Fruit fly (Drosophila melanogaster): ENCODE measurements around the gene GstT3.

The GstT3 gene

DNA sequence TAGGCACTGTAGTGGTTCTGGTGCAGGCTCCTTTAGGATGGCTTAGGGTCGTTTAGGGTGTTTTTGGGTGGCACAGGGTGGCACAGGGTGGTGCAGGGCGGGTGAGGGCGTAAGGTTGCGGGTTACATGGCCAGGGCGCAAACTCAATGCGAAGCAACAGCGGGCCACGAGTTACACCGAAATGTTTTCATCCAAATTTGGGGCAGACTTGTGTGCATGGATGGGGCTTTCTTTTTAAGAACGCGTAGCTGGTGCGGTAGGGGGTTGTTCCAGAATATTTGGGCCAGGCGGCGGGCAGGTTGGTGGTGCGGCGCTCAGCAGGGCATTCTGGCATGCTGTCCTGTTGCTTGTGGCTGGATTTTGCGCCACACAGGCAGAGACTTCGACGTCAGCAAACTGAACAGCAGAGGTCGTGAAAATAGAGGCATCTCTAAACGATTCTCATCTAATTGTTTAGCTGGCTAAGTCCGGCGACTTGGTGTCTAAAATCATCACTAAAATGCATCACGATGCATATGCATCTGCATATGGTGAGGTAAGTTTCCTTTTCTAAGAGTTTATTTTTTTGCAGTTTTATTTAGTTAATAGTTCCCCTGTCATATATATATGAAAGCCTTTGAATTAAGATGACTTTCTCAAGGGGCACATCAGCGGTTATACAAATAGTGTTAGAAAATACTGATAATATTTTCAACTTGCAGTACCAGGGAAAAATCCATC, 19.2 kb upstream of the GstT3 start:
- TF ChIP-seq CG14655 (GFP tag; optimal IDR thresholded peaks at IDR 0.05) (peak; percentile 12), CG32121 (GFP tag; IDR thresholded peaks at IDR 0.05) (no peak), CG8159 (tag; optimal IDR thresholded peaks at IDR 0.05) (peak; percentile 31)

DNA sequence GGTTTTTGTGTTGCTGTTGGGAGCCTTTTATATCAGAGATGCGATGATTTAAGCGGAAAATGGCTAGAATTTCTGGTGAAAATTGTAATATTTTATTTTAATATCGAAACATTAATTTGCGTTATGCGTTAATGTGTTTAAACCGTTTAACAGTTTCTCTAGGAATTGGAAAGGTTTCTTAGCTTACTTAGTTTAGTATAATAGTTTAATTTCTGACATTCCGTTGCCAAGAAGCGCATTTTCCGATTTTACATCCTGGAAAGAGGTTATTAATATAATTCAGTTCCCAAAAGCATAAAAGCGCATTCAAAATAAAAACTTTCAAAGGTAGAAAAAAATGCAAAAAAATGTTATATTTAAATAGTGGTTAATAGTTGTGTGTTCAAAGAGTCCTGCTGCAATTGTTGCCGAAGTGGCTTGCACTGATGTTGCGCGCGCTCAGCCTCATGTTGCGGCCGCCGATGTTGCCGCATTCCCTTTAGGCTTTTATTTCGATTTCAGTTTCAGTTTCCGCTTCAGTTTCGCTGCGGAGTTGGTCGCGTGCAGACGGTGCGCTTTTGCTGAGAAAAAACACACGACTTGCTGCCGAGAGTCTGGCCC, 18.3 kb upstream of the GstT3 start, which contains the start of gene tbc:
tbc (plus strand) TSS at position 504 of the 600 bp plus-strand sequence.
- no peak for TF ChIP-seq Pif1A (GFP tag; optimal IDR thresholded peaks at IDR 0.05)
- no peak for TF ChIP-seq EcR (GFP tag; optimal IDR thresholded peaks at IDR 0.05)
- no peak for TF ChIP-seq gl (tag; optimal IDR thresholded peaks at IDR 0.05)
- no peak for TF ChIP-seq D1 (tag; optimal IDR thresholded peaks at IDR 0.05)
- TF ChIP-seq Snoo (tag; optimal IDR thresholded peaks at IDR 0.05): no peak
- no peak for TF ChIP-seq fd96Ca (GFP tag; IDR thresholded peaks at IDR 0.05)
- TF ChIP-seq CG13204 (GFP tag; optimal IDR thresholded peaks at IDR 0.05): no peak
- TF ChIP-seq CG10348 (GFP tag; IDR thresholded peaks at IDR 0.05): no peak
- TF ChIP-seq CG15710 (tag; optimal IDR thresholded peaks at IDR 0.05): no peak
- no peak for TF ChIP-seq Ets98B (GFP tag; IDR thresholded peaks at IDR 0.05)
- TF ChIP-seq CG14655 (GFP tag; optimal IDR thresholded peaks at IDR 0.05): no peak
- no peak for TF ChIP-seq CG8159 (tag; optimal IDR thresholded peaks at IDR 0.05)
- no peak for TF ChIP-seq Pif1B (GFP tag; optimal IDR thresholded peaks at IDR 0.05)
- no peak for TF ChIP-seq CG34367 (tag; optimal IDR thresholded peaks at IDR 0.05)
- no peak for TF ChIP-seq CG17806 (tag; optimal IDR thresholded peaks at IDR 0.05)
- TF ChIP-seq rn (GFP tag; IDR thresholded peaks at IDR 0.05): no peak
- no peak for TF ChIP-seq CG9948 (tag; optimal IDR thresholded peaks at IDR 0.05)
- TF ChIP-seq CG4496 (GFP tag; IDR thresholded peaks at IDR 0.05): no peak
- TF ChIP-seq CG8301 (tag; optimal IDR thresholded peaks at IDR 0.05): no peak

DNA sequence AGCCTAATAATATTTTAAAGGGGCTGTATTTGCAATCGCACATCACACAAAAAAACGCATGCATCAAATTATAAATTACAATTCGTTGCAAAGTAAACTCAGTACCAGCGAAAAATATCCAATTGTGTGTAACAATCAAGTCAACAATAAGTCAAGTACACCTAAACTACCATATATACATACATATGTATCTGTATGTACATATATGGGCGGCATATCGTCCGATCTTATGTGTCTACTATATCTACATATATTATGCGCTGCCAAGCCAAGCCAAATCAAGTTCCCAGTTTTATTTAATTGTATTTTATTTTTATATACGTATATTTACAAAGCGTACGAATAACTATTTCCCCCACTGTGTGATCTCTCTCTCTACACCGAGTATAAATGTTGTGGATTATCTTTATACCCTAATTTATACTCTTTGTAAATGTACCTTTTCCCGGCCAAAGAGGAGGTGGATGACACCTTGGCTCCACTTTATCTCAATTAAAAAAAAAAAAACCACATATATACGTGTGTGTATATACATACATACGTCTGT, 800 bp upstream of the GstT3 start:
- TF ChIP-seq gl (tag; optimal IDR thresholded peaks at IDR 0.05): no peak
- no peak for TF ChIP-seq CG13204 (GFP tag; optimal IDR thresholded peaks at IDR 0.05)
- TF ChIP-seq D1 (tag; optimal IDR thresholded peaks at IDR 0.05): no peak
- no peak for TF ChIP-seq Pif1B (GFP tag; optimal IDR thresholded peaks at IDR 0.05)
- TF ChIP-seq CG4496 (GFP tag; IDR thresholded peaks at IDR 0.05): no peak
- no peak for TF ChIP-seq rn (GFP tag; IDR thresholded peaks at IDR 0.05)
- TF ChIP-seq CG17806 (tag; optimal IDR thresholded peaks at IDR 0.05): no peak
- no peak for TF ChIP-seq Snoo (tag; optimal IDR thresholded peaks at IDR 0.05)
- TF ChIP-seq CG9948 (tag; optimal IDR thresholded peaks at IDR 0.05): no peak
- TF ChIP-seq fd96Ca (GFP tag; IDR thresholded peaks at IDR 0.05): no peak
- no peak for TF ChIP-seq CG14655 (GFP tag; optimal IDR thresholded peaks at IDR 0.05)
- TF ChIP-seq CG10348 (GFP tag; IDR thresholded peaks at IDR 0.05): no peak
- no peak for TF ChIP-seq Pif1A (GFP tag; optimal IDR thresholded peaks at IDR 0.05)
- no peak for TF ChIP-seq CG8159 (tag; optimal IDR thresholded peaks at IDR 0.05)
- TF ChIP-seq EcR (GFP tag; optimal IDR thresholded peaks at IDR 0.05): no peak
- TF ChIP-seq Ets98B (GFP tag; IDR thresholded peaks at IDR 0.05): no peak
- TF ChIP-seq CG15710 (tag; optimal IDR thresholded peaks at IDR 0.05): no peak
- TF ChIP-seq CG32121 (GFP tag; IDR thresholded peaks at IDR 0.05): no peak
- TF ChIP-seq CG34367 (tag; optimal IDR thresholded peaks at IDR 0.05): no peak
- no peak for TF ChIP-seq CG8301 (tag; optimal IDR thresholded peaks at IDR 0.05)

dm6 chrX:20468192-20468591, 937 bp downstream of the GstT3 start:
- TF ChIP-seq fd96Ca (GFP tag; IDR thresholded peaks at IDR 0.05) (peak; percentile 58; the same call in 2 of the 3 replicates), gl (tag; optimal IDR thresholded peaks at IDR 0.05) (peak; percentile 59), CG8301 (tag; optimal IDR thresholded peaks at IDR 0.05) (peak; percentile 50), CG14655 (GFP tag; optimal IDR thresholded peaks at IDR 0.05) (no peak), Pif1B (GFP tag; optimal IDR thresholded peaks at IDR 0.05) (peak; percentile 52), Snoo (tag; optimal IDR thresholded peaks at IDR 0.05) (no peak), CG13204 (GFP tag; optimal IDR thresholded peaks at IDR 0.05) (no peak), CG4496 (GFP tag; IDR thresholded peaks at IDR 0.05) (peak; percentile 84), rn (GFP tag; IDR thresholded peaks at IDR 0.05) (no peak), Pif1A (GFP tag; optimal IDR thresholded peaks at IDR 0.05) (no peak), CG34367 (tag; optimal IDR thresholded peaks at IDR 0.05) (peak; percentile 42), CG10348 (GFP tag; IDR thresholded peaks at IDR 0.05) (no peak), D1 (tag; optimal IDR thresholded peaks at IDR 0.05) (no peak), Ets98B (GFP tag; IDR thresholded peaks at IDR 0.05) (peak; percentile 80), CG8159 (tag; optimal IDR thresholded peaks at IDR 0.05) (no peak), CG17806 (tag; optimal IDR thresholded peaks at IDR 0.05) (peak; percentile 10), CG15710 (tag; optimal IDR thresholded peaks at IDR 0.05) (peak; percentile 22), CG12605 (GFP tag; IDR thresholded peaks at IDR 0.05) (peak; percentile 77), EcR (GFP tag; optimal IDR thresholded peaks at IDR 0.05) (peak; percentile 9), CG9948 (tag; optimal IDR thresholded peaks at IDR 0.05) (peak; percentile 12), CG32121 (GFP tag; IDR thresholded peaks at IDR 0.05) (peak; percentile 75)

- TF ChIP-seq Pif1A (GFP tag; optimal IDR thresholded peaks at IDR 0.05) (no peak), CG9948 (tag; optimal IDR thresholded peaks at IDR 0.05) (no peak), CG12605 (GFP tag; IDR thresholded peaks at IDR 0.05) (no peak)
These were observed 3.4 kb downstream of the GstT3 start for dm6 chrX:20470701-20471100.

DNA sequence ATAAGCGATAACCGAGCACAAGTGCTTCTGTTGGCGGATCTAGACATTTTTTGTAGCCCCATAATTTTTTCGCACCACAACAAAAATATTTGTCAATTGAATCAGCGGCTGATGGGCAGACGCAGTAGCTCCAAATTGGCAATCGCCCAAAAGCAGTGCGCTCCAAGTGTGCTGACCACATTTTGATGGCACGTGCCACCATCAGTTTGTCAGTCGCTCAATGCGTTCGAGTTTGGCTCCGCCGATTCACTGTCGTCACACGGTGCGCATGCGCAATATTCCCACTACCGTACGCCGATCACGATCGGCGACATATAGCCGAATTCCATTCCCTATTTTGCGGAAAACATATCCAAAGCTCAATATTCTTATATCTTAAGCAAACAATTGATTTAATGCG, 11.4 kb downstream of the GstT3 start:
- TF ChIP-seq CG13204 (GFP tag; optimal IDR thresholded peaks at IDR 0.05) (no peak), CG34367 (tag; optimal IDR thresholded peaks at IDR 0.05) (no peak), CG15710 (tag; optimal IDR thresholded peaks at IDR 0.05) (no peak), D1 (tag; optimal IDR thresholded peaks at IDR 0.05) (no peak), CG8301 (tag; optimal IDR thresholded peaks at IDR 0.05) (no peak), CG10348 (GFP tag; IDR thresholded peaks at IDR 0.05) (no peak), CG14655 (GFP tag; optimal IDR thresholded peaks at IDR 0.05) (no peak), Pif1B (GFP tag; optimal IDR thresholded peaks at IDR 0.05) (no peak), CG12605 (GFP tag; IDR thresholded peaks at IDR 0.05) (no peak), Ets98B (GFP tag; IDR thresholded peaks at IDR 0.05) (no peak), CG9948 (tag; optimal IDR thresholded peaks at IDR 0.05) (no peak), rn (GFP tag; IDR thresholded peaks at IDR 0.05) (no peak)
